Fruit fly (Drosophila melanogaster): ENCODE data around the gene CG12594.

- TF ChIP-seq fru (GFP tag; optimal IDR thresholded peaks at IDR 0.05) (no peak), OdsH (GFP tag; optimal IDR thresholded peaks at IDR 0.05) (no peak), sv (GFP tag; optimal IDR thresholded peaks at IDR 0.05) (no peak), sage (GFP tag; optimal IDR thresholded peaks at IDR 0.05) (no peak), psq (GFP tag; optimal IDR thresholded peaks at IDR 0.05) (no peak), brk (GFP tag; optimal IDR thresholded peaks at IDR 0.05) (no peak), Jra (GFP tag; optimal IDR thresholded peaks at IDR 0.05) (no peak), CG9705 (GFP tag; optimal IDR thresholded peaks at IDR 0.05) (no peak), GATAd (GFP tag; optimal IDR thresholded peaks at IDR 0.05) (no peak), HLH106 (tag; optimal IDR thresholded peaks at IDR 0.05) (no peak), pan (optimal IDR thresholded peaks at IDR 0.05) (no peak)
Measured at dm6 chr3R:11751756-11752155, 30.2 kb downstream of the CG12594 start.

Data from whole organism, wandering third instar larva.